Worm (Caenorhabditis elegans) whole organism, mixed stage, embryonic: ENCODE measurements around the gene ddb-1.
A peak's percentile ranks its signal among the peaks of the same experiment; 100 is the strongest.

Source experiments
- M03D4.4 ChIP-seq: sonication (generic microtip); optimal IDR thresholded peaks from 2 replicates; lab custom pipeline; 2017; ENCODE audit warnings: mild to moderate bottlenecking, missing genetic modification characterization, missing compliant biosample characterization
- bed-3 ChIP-seq: fragments of 200-800 bp; sonication (Bioruptor generic); optimal IDR thresholded peaks from 3 replicates; lab custom pipeline; 2018; ENCODE audit warnings: mild to moderate bottlenecking, missing genetic modification characterization, moderate library complexity, missing compliant biosample characterization
- ceh-39 ChIP-seq: fragments of 150-350 bp; optimal IDR thresholded peaks from 2 replicates; lab custom pipeline; 2014; ENCODE audit warnings: missing biosample characterization, missing genetic modification characterization
- ceh-83 ChIP-seq: fragments of 200-800 bp; sonication (Bioruptor generic); optimal IDR thresholded peaks from 2 replicates; lab custom pipeline; 2018; ENCODE audit warnings: mild to moderate bottlenecking, missing genetic modification characterization, missing compliant biosample characterization
- ces-1 ChIP-seq: fragments of 150-350 bp; optimal IDR thresholded peaks from 2 replicates; lab custom pipeline; 2014; ENCODE audit warnings: missing biosample characterization, missing genetic modification reagents, missing genetic modification characterization
- cnd-1 ChIP-seq: fragments of 200-800 bp; sonication (Bioruptor generic); optimal IDR thresholded peaks from 2 replicates; lab custom pipeline; 2018; ENCODE audit warnings: mild to moderate bottlenecking, missing genetic modification characterization, missing compliant biosample characterization
- drap-1 ChIP-seq: fragments of 200-800 bp; sonication (Bioruptor generic); optimal IDR thresholded peaks from 3 replicates; lab custom pipeline; 2018; ENCODE audit warnings: mild to moderate bottlenecking, missing genetic modification characterization, missing compliant biosample characterization
- elt-1 ChIP-seq: sonication (generic microtip); optimal IDR thresholded peaks from 2 replicates; lab custom pipeline; 2017; ENCODE audit warnings: missing genetic modification characterization, mild to moderate bottlenecking, missing compliant biosample characterization, antibody characterized with exemption, moderate library complexity, borderline replicate concordance; ENCODE audit not compliant: insufficient read depth
- elt-3 ChIP-seq: fragments of 150-350 bp; optimal IDR thresholded peaks from 2 replicates; lab custom pipeline; 2014; ENCODE audit warnings: missing biosample characterization, missing genetic modification characterization
- flh-1 ChIP-seq: fragments of 200-800 bp; sonication (Bioruptor generic); optimal IDR thresholded peaks from 2 replicates; lab custom pipeline; 2018; ENCODE audit warnings: mild to moderate bottlenecking, missing genetic modification characterization, moderate library complexity, missing compliant biosample characterization
- ham-2 ChIP-seq: fragments of 200-800 bp; sonication (Bioruptor generic); optimal IDR thresholded peaks from 2 replicates; lab custom pipeline; 2018; ENCODE audit warnings: mild to moderate bottlenecking, missing genetic modification characterization, missing compliant biosample characterization
- hlh-1 ChIP-seq: fragments of 150-350 bp; optimal IDR thresholded peaks from 2 replicates; lab custom pipeline; 2014; ENCODE audit warnings: missing biosample characterization, missing genetic modification reagents, missing genetic modification characterization
- lin-32 ChIP-seq: fragments of 200-800 bp; sonication (Bioruptor generic); optimal IDR thresholded peaks from 2 replicates; lab custom pipeline; 2018; ENCODE audit warnings: mild to moderate bottlenecking, missing genetic modification characterization, missing compliant biosample characterization
- lsy-2 ChIP-seq: fragments of 150-350 bp; optimal IDR thresholded peaks from 2 replicates; lab custom pipeline; 2014; ENCODE audit warnings: missing biosample characterization, missing genetic modification characterization
- mep-1 ChIP-seq: fragments of 150-350 bp; optimal IDR thresholded peaks from 2 replicates; lab custom pipeline; 2017; ENCODE audit warnings: missing biosample characterization, missing genetic modification reagents, missing genetic modification characterization, inconsistent platforms
- nhr-12 ChIP-seq: fragments of 150-350 bp; optimal IDR thresholded peaks from 2 replicates; lab custom pipeline; 2014; ENCODE audit warnings: missing biosample characterization, missing genetic modification characterization
- nhr-2 ChIP-seq: fragments of 150-350 bp; optimal IDR thresholded peaks from 2 replicates; lab custom pipeline; 2014; ENCODE audit warnings: missing biosample characterization, missing genetic modification characterization
- nhr-237 ChIP-seq: fragments of 150-350 bp; optimal IDR thresholded peaks from 2 replicates; lab custom pipeline; 2014; ENCODE audit warnings: missing biosample characterization, missing genetic modification characterization
- nhr-28 ChIP-seq: fragments of 150-350 bp; optimal IDR thresholded peaks from 2 replicates; lab custom pipeline; 2014; ENCODE audit warnings: missing biosample characterization, missing genetic modification characterization
- nhr-76 ChIP-seq: sonication (generic microtip); optimal IDR thresholded peaks from 2 replicates; lab custom pipeline; 2017; ENCODE audit warnings: missing biosample characterization, missing genetic modification characterization
- pha-4 ChIP-seq: fragments of 150-350 bp; optimal IDR thresholded peaks from 2 replicates; lab custom pipeline; 2018; ENCODE audit warnings: missing biosample characterization, missing genetic modification reagents, missing genetic modification characterization
- sem-2 ChIP-seq: fragments of 200-800 bp; sonication (Bioruptor generic); optimal IDR thresholded peaks from 2 replicates; lab custom pipeline; 2018; ENCODE audit warnings: mild to moderate bottlenecking, missing genetic modification characterization, missing compliant biosample characterization
- snpc-4 ChIP-seq: fragments of 150-350 bp; optimal IDR thresholded peaks from 2 replicates; lab custom pipeline; 2014; ENCODE audit warnings: missing biosample characterization, missing genetic modification characterization
- sptf-1 ChIP-seq: sonication (generic microtip); optimal IDR thresholded peaks from 2 replicates; lab custom pipeline; 2017; ENCODE audit warnings: mild to moderate bottlenecking, missing genetic modification characterization, moderate library complexity, missing compliant biosample characterization
- tbx-8 ChIP-seq: fragments of 200-800 bp; sonication (Bioruptor generic); optimal IDR thresholded peaks from 2 replicates; lab custom pipeline; 2018; ENCODE audit warnings: mild to moderate bottlenecking, missing genetic modification characterization, moderate library complexity, missing compliant biosample characterization
- unc-120 ChIP-seq: sonication (generic microtip); optimal IDR thresholded peaks from 2 replicates; lab custom pipeline; 2017; ENCODE audit warnings: missing genetic modification characterization, missing compliant biosample characterization; ENCODE audit not compliant: poor library complexity, severe bottlenecking
- unc-62 ChIP-seq: fragments of 150-350 bp; optimal IDR thresholded peaks from 2 replicates; lab custom pipeline; 2014; ENCODE audit warnings: missing biosample characterization, missing genetic modification reagents, missing genetic modification characterization
- zip-8 ChIP-seq: fragments of 150-350 bp; optimal IDR thresholded peaks from 2 replicates; lab custom pipeline; 2014; ENCODE audit warnings: missing biosample characterization, missing genetic modification characterization
- ztf-11 ChIP-seq: fragments of 150-350 bp; optimal IDR thresholded peaks from 2 replicates; lab custom pipeline; 2014; ENCODE audit warnings: missing biosample characterization, missing genetic modification characterization

ddb-1 gene

DNA sequence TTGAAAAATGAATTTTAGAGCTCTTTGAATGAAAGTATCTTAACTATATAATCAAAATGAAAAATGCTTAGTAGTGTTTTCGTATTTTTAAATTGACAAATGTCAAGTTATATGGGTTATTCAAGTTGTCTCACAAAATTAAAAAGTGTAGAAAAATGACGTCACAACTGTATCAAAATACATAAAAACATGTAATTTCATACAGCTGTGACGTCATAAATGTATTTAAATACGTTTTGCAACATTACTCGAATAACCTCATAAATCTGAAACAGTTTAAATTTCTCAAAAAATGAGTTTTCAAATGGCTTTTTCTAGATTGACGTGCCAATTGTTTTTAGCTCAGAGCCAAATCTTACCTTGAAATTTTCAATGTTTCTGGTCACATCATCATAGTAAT is 11.2 kb downstream of the ddb-1 start:
- TF ChIP-seq zip-8 (tag; lab: Kevin White, UChicago) (peak; percentile 98), elt-1 (no peak)

DNA sequence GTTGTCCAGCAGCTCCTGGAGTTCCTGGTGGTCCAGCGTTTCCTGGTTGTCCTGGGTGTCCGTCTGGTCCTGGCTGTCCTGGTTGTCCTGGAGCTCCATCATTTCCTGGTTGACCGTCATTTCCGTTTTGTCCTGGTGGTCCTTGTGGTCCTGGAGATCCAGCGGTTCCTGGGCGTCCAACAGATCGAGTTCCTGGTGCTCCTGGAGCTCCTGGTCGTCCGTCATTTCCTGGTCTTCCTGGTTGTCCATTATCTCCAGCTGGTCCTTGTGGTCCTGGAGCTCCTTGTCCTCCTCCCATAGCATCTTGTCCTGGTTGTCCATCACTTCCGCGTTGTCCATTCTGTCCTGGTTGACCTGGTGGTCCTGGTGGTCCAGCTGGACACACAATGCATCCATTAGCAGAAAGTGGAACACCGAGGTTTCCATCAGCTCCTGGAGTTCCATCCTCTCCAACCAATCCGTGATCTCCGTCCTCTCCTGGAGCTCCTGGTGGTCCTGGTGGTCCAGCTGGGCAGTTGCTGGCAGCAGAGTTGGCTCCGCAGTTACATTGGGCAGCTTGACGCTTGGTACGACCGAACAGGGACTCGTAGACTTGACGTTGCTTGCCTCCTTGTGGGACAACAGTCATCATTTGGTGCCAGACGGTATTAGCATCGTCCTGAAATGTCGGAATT is 11.8 kb downstream of the ddb-1 start:
- TF ChIP-seq sptf-1 (tag; lab: Kevin White, UChicago), result no peak
- no peak for TF ChIP-seq elt-3
- no peak for TF ChIP-seq unc-120
- no peak for TF ChIP-seq elt-1
- no peak for TF ChIP-seq M03D4.4 (tag; lab: Kevin White, UChicago)

DNA sequence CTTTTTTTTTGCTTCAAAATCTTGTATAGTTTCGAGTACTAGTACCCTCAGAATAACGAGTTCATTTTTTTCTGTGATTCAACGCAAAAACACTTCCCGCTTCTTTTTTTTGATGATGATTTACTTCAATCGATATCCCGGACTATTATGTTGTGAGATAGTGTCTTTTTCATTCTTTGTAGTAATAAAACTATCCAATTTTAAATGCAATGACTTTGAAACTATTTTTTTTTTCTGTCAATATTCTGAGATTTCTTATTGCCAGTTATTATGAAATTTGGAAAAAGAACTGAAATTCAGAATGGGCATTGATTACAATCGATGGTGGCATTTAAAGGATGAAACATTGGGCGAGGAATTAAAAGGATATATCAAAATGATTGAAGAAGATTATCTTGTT is 15.4 kb downstream of the ddb-1 start, which contains the start of gene M18.3:
Gene M18.3 (plus strand): TSS at position 301 of the 400 bp plus-strand sequence.
- TF ChIP-seq sptf-1 (tag; lab: Kevin White, UChicago), result no peak
- TF ChIP-seq flh-1, result no peak
- TF ChIP-seq ceh-39 (tag; lab: Kevin White, UChicago), result no peak
- no peak for TF ChIP-seq pha-4 (tag; lab: Kevin White, UChicago)
- no peak for TF ChIP-seq sem-2 (GFP tag; lab: Kevin White, UChicago)
- no peak for TF ChIP-seq cnd-1 (tag; lab: Kevin White, UChicago)
- no peak for TF ChIP-seq ztf-11
- TF ChIP-seq unc-62 (GFP tag; lab: Kevin White, UChicago), result no peak
- TF ChIP-seq lsy-2 (tag; lab: Kevin White, UChicago), result no peak
- TF ChIP-seq elt-3, result no peak
- no peak for TF ChIP-seq nhr-237 (tag; lab: Kevin White, UChicago)
- no peak for TF ChIP-seq nhr-2 (tag; lab: Kevin White, UChicago)
- no peak for TF ChIP-seq ces-1 (GFP tag; lab: Kevin White, UChicago)
- no peak for TF ChIP-seq mep-1
- no peak for TF ChIP-seq lin-32 (GFP tag; lab: Kevin White, UChicago)
- no peak for TF ChIP-seq nhr-28 (tag; lab: Kevin White, UChicago)
- no peak for TF ChIP-seq bed-3 (GFP tag; lab: Kevin White, UChicago)
- TF ChIP-seq drap-1 (GFP tag; lab: Kevin White, UChicago), result no peak

DNA sequence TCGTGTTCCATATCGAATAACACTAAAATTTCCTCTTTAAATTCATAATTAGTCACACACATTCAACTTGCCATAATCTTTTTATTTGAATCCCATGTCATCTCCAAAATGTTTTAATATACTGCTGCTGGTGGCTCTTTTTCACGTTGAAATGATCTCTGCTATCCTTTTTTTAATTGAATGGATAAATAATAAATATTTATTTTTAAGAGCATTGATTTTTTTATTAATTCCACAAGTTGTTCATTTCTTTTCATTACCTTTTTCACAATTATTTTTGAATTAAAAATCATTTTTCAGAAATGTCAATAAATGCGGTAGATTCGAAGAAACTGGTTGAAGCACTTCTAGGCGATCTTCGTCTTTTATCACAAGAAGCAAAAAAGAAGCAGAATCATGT is 24.5 kb downstream of the ddb-1 start, which contains the start of gene mon-2:
Gene mon-2 (plus strand): TSS at position 301 of the 400 bp plus-strand sequence.
- no peak for TF ChIP-seq ceh-39 (tag; lab: Kevin White, UChicago)
- TF ChIP-seq nhr-12, result no peak
- no peak for TF ChIP-seq tbx-8 (GFP tag; lab: Kevin White, UChicago)
- TF ChIP-seq drap-1 (GFP tag; lab: Kevin White, UChicago), result no peak
- TF ChIP-seq nhr-76 (tag; lab: Kevin White, UChicago), result no peak
- TF ChIP-seq snpc-4, result no peak
- TF ChIP-seq bed-3 (GFP tag; lab: Kevin White, UChicago), result no peak
- no peak for TF ChIP-seq nhr-28 (tag; lab: Kevin White, UChicago)
- no peak for TF ChIP-seq mep-1
- TF ChIP-seq zip-8 (tag; lab: Kevin White, UChicago), result no peak
- TF ChIP-seq ham-2 (GFP tag; lab: Kevin White, UChicago), result no peak
- TF ChIP-seq lin-32 (GFP tag; lab: Kevin White, UChicago), result no peak
- TF ChIP-seq ceh-83 (GFP tag; lab: Kevin White, UChicago), result no peak
- no peak for TF ChIP-seq sem-2 (GFP tag; lab: Kevin White, UChicago)

DNA sequence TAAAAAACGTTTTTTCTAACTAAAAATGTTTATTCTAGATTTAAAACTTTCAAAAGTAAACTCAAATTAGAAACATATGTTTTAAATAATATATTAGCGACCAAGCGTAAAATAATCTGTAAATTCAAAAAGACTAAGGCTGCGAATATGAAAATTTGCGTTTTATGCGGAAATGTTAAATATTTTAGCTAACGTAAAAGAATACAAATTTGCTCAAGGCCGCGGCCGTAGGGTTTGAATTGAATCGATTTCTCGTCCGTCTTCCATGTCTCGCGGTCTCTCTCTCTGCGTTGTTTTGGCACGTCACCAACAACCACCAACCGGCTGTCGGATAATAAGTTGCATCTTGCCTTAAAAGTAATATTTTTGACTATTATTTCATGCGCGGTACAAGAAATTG is 27.1 kb downstream of the ddb-1 start, which contains the start of gene F11A10.5:
Gene F11A10.5 (plus strand): TSS at position 301 of the 400 bp plus-strand sequence.
- peak; percentile 8 for TF ChIP-seq ces-1 (GFP tag; lab: Kevin White, UChicago)
- TF ChIP-seq ham-2 (GFP tag; lab: Kevin White, UChicago), result no peak
- peak; percentile 14 for TF ChIP-seq hlh-1 (tag; lab: Kevin White, UChicago)

DNA sequence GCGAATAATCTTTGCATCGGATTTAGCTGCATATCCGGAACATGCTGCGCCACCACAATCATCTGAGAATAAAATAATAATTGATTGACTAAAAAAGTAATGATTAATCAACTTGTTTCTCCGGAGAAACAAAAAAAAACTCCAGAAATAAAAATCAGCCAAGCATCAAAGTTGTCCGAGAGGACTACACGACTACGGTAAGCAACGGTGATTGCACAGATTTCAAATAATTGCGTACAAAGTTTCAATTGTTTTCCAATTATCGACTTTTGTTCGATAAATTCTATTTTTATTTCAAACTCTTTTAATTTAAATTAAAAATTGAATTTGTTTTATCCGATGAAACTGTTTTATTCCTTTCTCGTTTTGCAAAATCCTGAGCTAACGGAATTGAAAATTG is 27.6 kb downstream of the ddb-1 start, which contains the start of gene cpsf-4:
Gene cpsf-4 (minus strand): TSS at position 62 of the 400 bp plus-strand sequence.
- TF ChIP-seq drap-1 (GFP tag; lab: Kevin White, UChicago), result no peak
- no peak for TF ChIP-seq lin-32 (GFP tag; lab: Kevin White, UChicago)
- no peak for TF ChIP-seq ceh-83 (GFP tag; lab: Kevin White, UChicago)
- TF ChIP-seq lsy-2 (tag; lab: Kevin White, UChicago), result peak; percentile 41
